Fruit fly (Drosophila melanogaster): ENCODE measurements around the gene Slimp.

The Slimp gene

DNA sequence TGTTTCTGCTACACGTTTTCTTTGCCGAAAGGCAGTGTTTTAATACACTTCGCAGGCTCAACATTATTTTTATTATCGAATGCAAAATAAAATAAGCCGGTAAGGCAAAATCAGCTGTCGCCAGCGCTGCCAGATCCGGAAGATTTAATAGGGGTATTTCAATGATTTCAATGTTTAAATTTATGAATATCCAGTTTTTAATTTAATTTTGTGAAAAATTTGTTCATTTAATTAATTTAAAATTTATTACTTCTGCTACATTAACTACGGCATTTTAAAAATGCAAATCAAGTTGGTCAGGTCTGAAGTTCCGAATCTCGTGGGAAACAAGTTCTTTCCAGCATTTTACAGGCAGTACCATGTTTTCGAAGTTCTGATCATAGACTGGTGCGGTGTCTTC lies at the start of gene Slimp:
Gene Slimp, minus strand, starts transcription at position 130 of the 400 bp plus-strand sequence.
- TF ChIP-seq fru (GFP tag; optimal IDR thresholded peaks at IDR 0.05) (peak; percentile 28), rgr (GFP tag; optimal IDR thresholded peaks at IDR 0.05) (peak; percentile 55), woc (GFP tag; optimal IDR thresholded peaks at IDR 0.05) (peak; percentile 37), br (GFP tag; optimal IDR thresholded peaks at IDR 0.05) (peak; percentile 40), foxo (GFP tag; optimal IDR thresholded peaks at IDR 0.05) (peak in 1 of 2 experiments; percentile 49), Sp1 (GFP tag; optimal IDR thresholded peaks at IDR 0.05) (peak; percentile 10), HLH106 (tag; optimal IDR thresholded peaks at IDR 0.05) (peak; percentile 50), Rel (GFP tag; optimal IDR thresholded peaks at IDR 0.05) (no peak), Rel (tag; optimal IDR thresholded peaks at IDR 0.05) (peak; percentile 18), CG9705 (GFP tag; optimal IDR thresholded peaks at IDR 0.05) (peak; percentile 13), Abd-B (GFP tag; optimal IDR thresholded peaks at IDR 0.05) (no peak), sv (GFP tag; optimal IDR thresholded peaks at IDR 0.05) (peak; percentile 1), h (GFP tag; optimal IDR thresholded peaks at IDR 0.05) (peak; percentile 53), ey (GFP tag; optimal IDR thresholded peaks at IDR 0.05) (peak; percentile 37), pan (optimal IDR thresholded peaks at IDR 0.05) (no peak), Hnf4 (GFP tag; optimal IDR thresholded peaks at IDR 0.05) (peak; percentile 38), brk (GFP tag; optimal IDR thresholded peaks at IDR 0.05) (no peak), psq (GFP tag; optimal IDR thresholded peaks at IDR 0.05) (peak; percentile 19), sage (GFP tag; optimal IDR thresholded peaks at IDR 0.05) (peak; percentile 43), Dif (GFP tag; optimal IDR thresholded peaks at IDR 0.05; ENCODE audit: partially characterized antibody) (no peak)

DNA sequence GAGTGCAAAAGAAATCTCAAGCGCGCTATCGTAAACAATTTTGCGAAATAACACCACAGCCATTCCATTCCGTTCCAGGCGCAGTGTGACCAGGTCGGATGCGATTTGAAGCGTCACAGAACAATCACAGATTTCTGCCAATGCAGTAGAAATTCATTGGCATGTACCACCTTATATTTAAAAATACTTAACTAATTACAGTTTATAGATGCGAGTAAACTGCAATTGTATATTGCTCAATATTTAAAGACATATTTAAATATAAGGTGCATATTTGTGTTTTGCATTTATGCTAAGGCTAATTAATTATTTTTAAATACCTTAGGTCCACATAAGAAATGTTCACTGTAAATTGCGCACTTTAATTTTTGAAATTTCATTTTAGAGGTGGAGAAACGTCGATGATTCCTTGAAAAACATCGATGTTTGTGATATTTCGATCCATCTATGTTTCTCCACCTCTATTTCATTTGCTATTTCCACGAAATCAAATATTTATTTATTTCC lies 44.7 kb upstream of the Slimp start, which contains the start of the genes SMC6 and CG6204:
Gene SMC6, minus strand, starts transcription at position 51 of the 507 bp plus-strand sequence.
Gene CG6204, plus strand, starts transcription at position 460 of the 507 bp plus-strand sequence.
- TF ChIP-seq ey (GFP tag; optimal IDR thresholded peaks at IDR 0.05): peak; percentile 93
- no peak for TF ChIP-seq brk (GFP tag; optimal IDR thresholded peaks at IDR 0.05)
- TF ChIP-seq Jra (GFP tag; optimal IDR thresholded peaks at IDR 0.05): peak; percentile 85
- TF ChIP-seq Hr78 (GFP tag; optimal IDR thresholded peaks at IDR 0.05): no peak
- peak; percentile 95 for TF ChIP-seq h (GFP tag; optimal IDR thresholded peaks at IDR 0.05)
- TF ChIP-seq usp (GFP tag; optimal IDR thresholded peaks at IDR 0.05): no peak
- TF ChIP-seq Mio (GFP tag; optimal IDR thresholded peaks at IDR 0.05): peak; percentile 58
- TF ChIP-seq jim (GFP tag; optimal IDR thresholded peaks at IDR 0.05): peak; percentile 1
- TF ChIP-seq fru (GFP tag; optimal IDR thresholded peaks at IDR 0.05): peak; percentile 94
- no peak for TF ChIP-seq N (GFP tag; optimal IDR thresholded peaks at IDR 0.05)
- peak in 1 of 2 experiments; percentile 97 for TF ChIP-seq foxo (GFP tag; optimal IDR thresholded peaks at IDR 0.05)
- no peak for TF ChIP-seq Dif (GFP tag; optimal IDR thresholded peaks at IDR 0.05; ENCODE audit: partially characterized antibody)
- peak; percentile 93 for TF ChIP-seq Hnf4 (GFP tag; optimal IDR thresholded peaks at IDR 0.05)
- TF ChIP-seq woc (GFP tag; optimal IDR thresholded peaks at IDR 0.05): peak; percentile 95
- TF ChIP-seq Vsx2 (GFP tag; optimal IDR thresholded peaks at IDR 0.05; ENCODE audit: partially characterized antibody): peak; percentile 48
- TF ChIP-seq psq (GFP tag; optimal IDR thresholded peaks at IDR 0.05): peak; percentile 90
- no peak for TF ChIP-seq Dfd (GFP tag; optimal IDR thresholded peaks at IDR 0.05)
- peak; percentile 88 for TF ChIP-seq sv (GFP tag; optimal IDR thresholded peaks at IDR 0.05)
- peak; percentile 84 for TF ChIP-seq dsf (GFP tag; optimal IDR thresholded peaks at IDR 0.05; ENCODE audit: borderline replicate concordance)
- peak; percentile 98 for TF ChIP-seq HLH106 (tag; optimal IDR thresholded peaks at IDR 0.05)
- TF ChIP-seq Myc (optimal IDR thresholded peaks at IDR 0.05): no peak
- peak; percentile 20 for TF ChIP-seq Rel (GFP tag; optimal IDR thresholded peaks at IDR 0.05)
- peak; percentile 84 for TF ChIP-seq Rel (tag; optimal IDR thresholded peaks at IDR 0.05)
- TF ChIP-seq br (GFP tag; optimal IDR thresholded peaks at IDR 0.05): peak; percentile 89
- peak; percentile 83 for TF ChIP-seq GATAd (GFP tag; optimal IDR thresholded peaks at IDR 0.05)
- TF ChIP-seq OdsH (GFP tag; optimal IDR thresholded peaks at IDR 0.05): peak; percentile 94
- TF ChIP-seq pan (optimal IDR thresholded peaks at IDR 0.05): no peak
- peak; percentile 96 for TF ChIP-seq CG9705 (GFP tag; optimal IDR thresholded peaks at IDR 0.05)
- TF ChIP-seq dl (GFP tag; optimal IDR thresholded peaks at IDR 0.05; ENCODE audit: insufficient read depth in 1 of 2, partially characterized antibody in 2 of 2): no peak
- peak; percentile 93 for TF ChIP-seq dmrt93B (GFP tag; optimal IDR thresholded peaks at IDR 0.05)
- peak; percentile 48 for TF ChIP-seq Hr83 (GFP tag; optimal IDR thresholded peaks at IDR 0.05; ENCODE audit: poor library complexity, severe bottlenecking)
- peak; percentile 95 for TF ChIP-seq rgr (GFP tag; optimal IDR thresholded peaks at IDR 0.05)
- peak; percentile 94 for TF ChIP-seq Sp1 (GFP tag; optimal IDR thresholded peaks at IDR 0.05)
- TF ChIP-seq CG32264 (GFP tag; optimal IDR thresholded peaks at IDR 0.05): peak; percentile 77
- TF ChIP-seq sage (GFP tag; optimal IDR thresholded peaks at IDR 0.05): peak; percentile 86

All from whole organism, wandering third instar larva.